Worm (Caenorhabditis elegans) whole organism, L1 larva: ENCODE results near the gene noca-1.

ENCODE experiments used
- Y116A8C.19 ChIP-seq: sonication (generic microtip); optimal IDR thresholded peaks from 2 replicates; lab custom pipeline; 2016; ENCODE audit warnings: missing compliant biosample characterization, missing genetic modification characterization, borderline replicate concordance
- alr-1 ChIP-seq: fragments of 200-800 bp; sonication (Bioruptor generic); optimal IDR thresholded peaks from 2 replicates; lab custom pipeline; 2018; ENCODE audit warnings: borderline replicate concordance, mild to moderate bottlenecking, missing genetic modification characterization, missing compliant biosample characterization
- aly-2 ChIP-seq: fragments of 150-350 bp; optimal IDR thresholded peaks from 2 replicates; lab custom pipeline; 2014; ENCODE audit warnings: missing biosample characterization, missing genetic modification characterization
- ceh-8 ChIP-seq: fragments of 200-800 bp; sonication (Bioruptor generic); optimal IDR thresholded peaks from 2 replicates; lab custom pipeline; 2018; ENCODE audit warnings: mild to moderate bottlenecking, missing genetic modification characterization, moderate library complexity, missing compliant biosample characterization
- ceh-82 ChIP-seq, 3 experiments: fragments of 150-350 bp in 1 of 3; sonication (generic microtip) in 2 of 3; optimal IDR thresholded peaks; 2 replicates each; lab custom pipeline; 2014 to 2017; ENCODE audit warnings: missing biosample characterization in 3 of 3, missing genetic modification characterization in 3 of 3
- ceh-88 ChIP-seq: fragments of 200-800 bp; sonication (Bioruptor generic); IDR thresholded peaks from 2 replicates; pipeline ENCODE4 v1.3.6; 2022; ENCODE audit warnings: missing genetic modification characterization, missing compliant biosample characterization
- ceh-90 ChIP-seq: sonication (generic microtip); optimal IDR thresholded peaks from 2 replicates; lab custom pipeline; 2016; ENCODE audit warnings: missing genetic modification characterization, missing compliant biosample characterization
- dpl-1 ChIP-seq, 3 experiments: fragments of 150-350 bp in 2 of 3; sonication (generic microtip) in 1 of 3; optimal IDR thresholded peaks; 2 replicates each; lab custom pipeline; 2014 to 2017; ENCODE audit warnings: missing biosample characterization in 3 of 3, missing genetic modification characterization in 3 of 3, missing genetic modification reagents in 3 of 3
- efl-1 ChIP-seq, 4 experiments: fragments of 150-350 bp; optimal IDR thresholded peaks in 3 of 4; peaks in 1 of 4; 1 replicate in 1 of 4; 2 replicates in 3 of 4; lab custom pipeline; 2014; ENCODE audit warnings: missing biosample characterization in 2 of 4, missing genetic modification characterization in 2 of 4, missing genetic modification reagents in 2 of 4
- efl-3 ChIP-seq: fragments of 200-800 bp; sonication (Bioruptor generic); optimal IDR thresholded peaks from 2 replicates; lab custom pipeline; 2018; ENCODE audit warnings: mild to moderate bottlenecking, missing genetic modification characterization, missing compliant biosample characterization
- elt-3 ChIP-seq, 6 experiments: fragments of 150-350 bp in 1 of 6; sonication (generic microtip); optimal IDR thresholded peaks; 2 replicates each; lab custom pipeline; 2017 to 2018; ENCODE audit warnings: missing biosample characterization in 6 of 6, missing genetic modification characterization in 6 of 6, inconsistent platforms in 1 of 6
- fkh-8 ChIP-seq: sonication (generic microtip); optimal IDR thresholded peaks from 2 replicates; lab custom pipeline; 2016; ENCODE audit warnings: mild to moderate bottlenecking, missing genetic modification characterization, missing compliant biosample characterization
- hlh-17 ChIP-seq: fragments of 200-800 bp; sonication (Bioruptor generic); optimal IDR thresholded peaks from 2 replicates; lab custom pipeline; 2018; ENCODE audit warnings: missing genetic modification characterization, mild to moderate bottlenecking, missing compliant biosample characterization, moderate library complexity, borderline replicate concordance
- hlh-4 ChIP-seq: sonication (generic microtip); optimal IDR thresholded peaks from 2 replicates; lab custom pipeline; 2016; ENCODE audit warnings: mild to moderate bottlenecking, missing genetic modification characterization, missing compliant biosample characterization
- hpl-2 ChIP-seq: fragments of 150-350 bp; optimal IDR thresholded peaks from 2 replicates; lab custom pipeline; 2014; ENCODE audit warnings: missing biosample characterization, missing genetic modification reagents, missing genetic modification characterization
- irx-1 ChIP-seq: sonication (generic microtip); optimal IDR thresholded peaks from 2 replicates; lab custom pipeline; 2016; ENCODE audit warnings: missing genetic modification characterization, missing compliant biosample characterization
- isw-1 ChIP-seq: fragments of 200-800 bp; sonication (Bioruptor generic); IDR thresholded peaks from 2 replicates; pipeline ENCODE4 v1.3.6; 2022; ENCODE audit warnings: missing genetic modification characterization, missing compliant biosample characterization
- lin-13 ChIP-seq: fragments of 150-350 bp; optimal IDR thresholded peaks from 2 replicates; lab custom pipeline; 2014; ENCODE audit warnings: missing biosample characterization, missing genetic modification reagents, missing genetic modification characterization
- lin-39 ChIP-seq: fragments of 150-350 bp; optimal IDR thresholded peaks from 2 replicates; lab custom pipeline; 2014; ENCODE audit warnings: missing biosample characterization, missing genetic modification reagents, missing genetic modification characterization
- lir-3 ChIP-seq: sonication (generic microtip); optimal IDR thresholded peaks from 2 replicates; lab custom pipeline; 2016; ENCODE audit warnings: mild to moderate bottlenecking, missing genetic modification characterization, moderate library complexity, missing compliant biosample characterization; ENCODE audit not compliant: poor library complexity
- mep-1 ChIP-seq: fragments of 150-350 bp; optimal IDR thresholded peaks from 2 replicates; lab custom pipeline; 2014; ENCODE audit warnings: missing biosample characterization, missing genetic modification characterization
- nhr-11 ChIP-seq: fragments of 150-350 bp; optimal IDR thresholded peaks from 2 replicates; lab custom pipeline; 2014; ENCODE audit warnings: missing biosample characterization, missing genetic modification characterization
- nhr-12 ChIP-seq: sonication (generic microtip); optimal IDR thresholded peaks from 2 replicates; lab custom pipeline; 2017; ENCODE audit warnings: missing biosample characterization, missing genetic modification characterization
- nhr-19 ChIP-seq: fragments of 200-800 bp; sonication (Bioruptor generic); conservative IDR thresholded peaks from 2 replicates; pipeline ENCODE4 v1.3.6; 2022; ENCODE audit warnings: missing genetic modification characterization, missing compliant biosample characterization
- nhr-20 ChIP-seq: sonication (generic microtip); optimal IDR thresholded peaks from 2 replicates; lab custom pipeline; 2016; ENCODE audit warnings: mild to moderate bottlenecking, missing genetic modification characterization, missing compliant biosample characterization
- nhr-76 ChIP-seq: sonication (generic microtip); optimal IDR thresholded peaks from 2 replicates; lab custom pipeline; 2017; ENCODE audit warnings: missing biosample characterization, missing genetic modification characterization
- nhr-85 ChIP-seq: sonication (generic microtip); peaks from one replicate; lab custom pipeline; 2016; ENCODE audit warnings: missing genetic modification characterization, inconsistent platforms, missing compliant biosample characterization
- nhr-90 ChIP-seq: sonication (generic microtip); optimal IDR thresholded peaks from 2 replicates; lab custom pipeline; 2016; ENCODE audit warnings: mild to moderate bottlenecking, missing genetic modification characterization, missing compliant biosample characterization; ENCODE audit not compliant: poor library complexity
- pag-3 ChIP-seq: sonication (generic microtip); optimal IDR thresholded peaks from 2 replicates; lab custom pipeline; 2017; ENCODE audit warnings: missing genetic modification characterization, mild to moderate bottlenecking, missing compliant biosample characterization, antibody characterized with exemption, borderline replicate concordance; ENCODE audit not compliant: insufficient read depth
- pax-3 ChIP-seq: fragments of 200-800 bp; sonication (Bioruptor generic); optimal IDR thresholded peaks from 2 replicates; lab custom pipeline; 2018; ENCODE audit warnings: mild to moderate bottlenecking, missing genetic modification characterization, moderate library complexity, missing compliant biosample characterization
- pqm-1 ChIP-seq: sonication (generic microtip); optimal IDR thresholded peaks from 3 replicates; lab custom pipeline; 2017; ENCODE audit warnings: missing biosample characterization, missing genetic modification characterization
- snpc-4 ChIP-seq: fragments of 150-350 bp; optimal IDR thresholded peaks from 2 replicates; lab custom pipeline; 2014; ENCODE audit warnings: missing biosample characterization, missing genetic modification characterization
- sptf-1 ChIP-seq: fragments of 150-350 bp; optimal IDR thresholded peaks from 2 replicates; lab custom pipeline; 2014; ENCODE audit warnings: missing biosample characterization, missing genetic modification characterization
- sup-37 ChIP-seq: fragments of 200-800 bp; sonication (Bioruptor generic); optimal IDR thresholded peaks from 2 replicates; lab custom pipeline; 2018; ENCODE audit warnings: mild to moderate bottlenecking, missing genetic modification characterization, missing compliant biosample characterization
- swsn-7 ChIP-seq: sonication (generic microtip); optimal IDR thresholded peaks from 2 replicates; lab custom pipeline; 2016; ENCODE audit warnings: missing genetic modification characterization, missing compliant biosample characterization
- tlp-1 ChIP-seq: fragments of 150-350 bp; optimal IDR thresholded peaks from 2 replicates; lab custom pipeline; 2014; ENCODE audit warnings: missing biosample characterization, missing genetic modification characterization
- vab-15 ChIP-seq: sonication (generic microtip); optimal IDR thresholded peaks from 2 replicates; lab custom pipeline; 2017; ENCODE audit warnings: missing genotype, mild to moderate bottlenecking, missing genetic modification characterization, missing compliant biosample characterization
- zag-1 ChIP-seq: fragments of 150-350 bp; optimal IDR thresholded peaks from 2 replicates; lab custom pipeline; 2014; ENCODE audit warnings: missing biosample characterization, missing genetic modification characterization

Gene noca-1

ce11 chrV:13176814-13177213 is 24.1 kb downstream of the noca-1 start:
- TF ChIP-seq aly-2 (no peak), ceh-88 (no peak), pqm-1 (tag; lab: Kevin White, UChicago) (no peak), hlh-17 (GFP tag; lab: Kevin White, UChicago) (no peak), hlh-4 (tag; lab: Kevin White, UChicago) (no peak), swsn-7 (tag; lab: Kevin White, UChicago) (no peak), mep-1 (tag; lab: Kevin White, UChicago) (no peak)

- TF ChIP-seq ceh-90 (tag; lab: Kevin White, UChicago) (no peak), efl-1 (optimal IDR thresholded peaks at IDR 0.05; lab: Kevin White, UChicago) (no peak), efl-1 (GFP tag; optimal IDR thresholded peaks at IDR 0.05 in 1 of 2; lab: Kevin White, UChicago) (peak in 1 of 2 experiments; percentile 37)
Measured at ce11 chrV:13179986-13180591, 27.4 kb downstream of the noca-1 start, which contains the start of gene cni-1. Gene cni-1, plus strand, starts transcription at chrV:13180330.

- TF ChIP-seq lin-39 (no peak), efl-1 (optimal IDR thresholded peaks at IDR 0.05; lab: Kevin White, UChicago) (no peak), efl-1 (GFP tag; optimal IDR thresholded peaks at IDR 0.05 in 1 of 2; lab: Kevin White, UChicago) (peak in 1 of 2 experiments; percentile 91)
Measured at ce11 chrV:13181450-13181849, 28.7 kb downstream of the noca-1 start.

ce11 chrV:13184137-13184536 is 31.4 kb downstream of the noca-1 start, which contains the start of gene T09E8.4:
Gene T09E8.4, minus strand, starts transcription at chrV:13184237.
- TF ChIP-seq snpc-4 (no peak), ceh-8 (no peak), nhr-90 (no peak), pax-3 (no peak), nhr-19 (no peak), nhr-85 (tag; lab: Kevin White, UChicago) (no peak), zag-1 (tag; lab: Kevin White, UChicago) (no peak), alr-1 (tag; lab: Kevin White, UChicago) (no peak), vab-15 (tag; lab: Kevin White, UChicago) (no peak), efl-3 (GFP tag; lab: Kevin White, UChicago) (no peak), isw-1 (GFP tag; lab: Robert Waterston, UW) (no peak), fkh-8 (tag; lab: Kevin White, UChicago) (no peak), hpl-2 (GFP tag; lab: Kevin White, UChicago) (no peak)

- TF ChIP-seq pag-3 (tag; lab: Kevin White, UChicago) (no peak), dpl-1 (GFP tag; optimal IDR thresholded peaks at IDR 0.05; lab: Kevin White, UChicago) (no peak), hlh-4 (tag; lab: Kevin White, UChicago) (peak; percentile 65), irx-1 (tag; lab: Kevin White, UChicago) (no peak), efl-1 (optimal IDR thresholded peaks at IDR 0.05; lab: Kevin White, UChicago) (no peak), efl-1 (GFP tag; optimal IDR thresholded peaks at IDR 0.05 in 1 of 2; lab: Kevin White, UChicago) (peak in 1 of 2 experiments; percentile 12)
Measured at ce11 chrV:13185384-13185783, 32.7 kb downstream of the noca-1 start, which contains the start of gene sri-6. Gene sri-6, plus strand, starts transcription at chrV:13185684.

- no peak for TF ChIP-seq nhr-11 (tag; lab: Kevin White, UChicago)
- no peak for TF ChIP-seq lin-13
- no peak for TF ChIP-seq Y116A8C.19 (tag; lab: Kevin White, UChicago)
- TF ChIP-seq sptf-1 (tag; lab: Kevin White, UChicago): no peak
- TF ChIP-seq nhr-12 (tag; lab: Kevin White, UChicago): no peak
- no peak for TF ChIP-seq ceh-82 (tag; optimal IDR thresholded peaks at IDR 0.05; lab: Kevin White, UChicago)
- TF ChIP-seq nhr-76: no peak
- no peak for TF ChIP-seq irx-1 (tag; lab: Kevin White, UChicago)
- no peak for TF ChIP-seq elt-3 (tag; optimal IDR thresholded peaks at IDR 0.05; lab: Kevin White, UChicago)
- TF ChIP-seq alr-1 (tag; lab: Kevin White, UChicago): no peak
- TF ChIP-seq tlp-1 (tag; lab: Kevin White, UChicago): no peak
- no peak for TF ChIP-seq sup-37
- no peak for TF ChIP-seq nhr-20 (tag; lab: Kevin White, UChicago)
- TF ChIP-seq ceh-88: no peak
- TF ChIP-seq lir-3: no peak
Measured at ce11 chrV:13193488-13194042, 40.8 kb downstream of the noca-1 start, which contains the start of gene sun-1. Gene sun-1, minus strand, starts transcription at chrV:13193538.
